Fruit fly (Drosophila melanogaster) whole organism, adult: ENCODE data around the gene CG31948.
A peak's percentile ranks its signal among the peaks of the same experiment; 100 is the strongest.

Experiments used
- CG11617 ChIP-seq: fragments of 200-800 bp; sonication (Bioruptor generic); optimal IDR thresholded peaks from 2 replicates; lab custom pipeline; 2017; ENCODE audit warnings: mild to moderate bottlenecking, missing biosample characterization, missing genetic modification reagents, missing genetic modification characterization
- CG12768 ChIP-seq: fragments of 200-800 bp; sonication (Bioruptor generic); optimal IDR thresholded peaks from 2 replicates; lab custom pipeline; 2017; ENCODE audit warnings: missing biosample characterization, missing genetic modification characterization, mild to moderate bottlenecking, moderate library complexity, missing genetic modification reagents
- CG14711 ChIP-seq: fragments of 200-800 bp; sonication (Bioruptor generic); optimal IDR thresholded peaks from 2 replicates; lab custom pipeline; 2018; ENCODE audit warnings: missing biosample characterization, mild to moderate bottlenecking, missing genetic modification characterization, moderate library complexity
- CG1620 ChIP-seq: fragments of 200-800 bp; sonication (Bioruptor generic); optimal IDR thresholded peaks from 2 replicates; lab custom pipeline; 2016; ENCODE audit warnings: missing biosample characterization, missing genetic modification characterization
- CG33017 ChIP-seq: fragments of 200-800 bp; sonication (Bioruptor generic); optimal IDR thresholded peaks from 2 replicates; lab custom pipeline; 2018; ENCODE audit warnings: missing biosample characterization, mild to moderate bottlenecking, missing genetic modification characterization, moderate library complexity
- CG5204 ChIP-seq: fragments of 200-800 bp; sonication (Bioruptor generic); optimal IDR thresholded peaks from 2 replicates; lab custom pipeline; 2016; ENCODE audit warnings: missing biosample characterization, missing genetic modification characterization
- CG7045 ChIP-seq: fragments of 200-800 bp; sonication (Bioruptor generic); optimal IDR thresholded peaks from 2 replicates; lab custom pipeline; 2017; ENCODE audit warnings: missing biosample characterization, mild to moderate bottlenecking, missing genetic modification characterization
- CG7101 ChIP-seq: fragments of 200-800 bp; sonication (Bioruptor generic); optimal IDR thresholded peaks from 2 replicates; lab custom pipeline; 2018; ENCODE audit warnings: missing biosample characterization, mild to moderate bottlenecking, missing genetic modification characterization, moderate library complexity
- Clk ChIP-seq: fragments of 200-800 bp; sonication (Bioruptor generic); optimal IDR thresholded peaks from 2 replicates; lab custom pipeline; 2017; ENCODE audit warnings: missing biosample characterization, missing genetic modification characterization
- Crg-1 ChIP-seq: fragments of 200-800 bp; sonication (Bioruptor generic); optimal IDR thresholded peaks from 2 replicates; lab custom pipeline; 2016; ENCODE audit warnings: missing biosample characterization, missing genetic modification characterization
- Hr96 ChIP-seq: fragments of 200-800 bp; sonication (Bioruptor generic); optimal IDR thresholded peaks from 2 replicates; lab custom pipeline; 2016; ENCODE audit warnings: missing biosample characterization, missing genetic modification characterization
- Mnt ChIP-seq: fragments of 200-800 bp; sonication (Bioruptor generic); optimal IDR thresholded peaks from 2 replicates; lab custom pipeline; 2016; ENCODE audit warnings: missing biosample characterization, mild to moderate bottlenecking, missing genetic modification characterization
- bab1 ChIP-seq: fragments of 200-800 bp; sonication (Bioruptor generic); optimal IDR thresholded peaks from 3 replicates; lab custom pipeline; 2019; ENCODE audit warnings: missing biosample characterization, mild to moderate bottlenecking, missing genetic modification characterization, moderate library complexity
- cic ChIP-seq: fragments of 200-800 bp; sonication (Bioruptor generic); optimal IDR thresholded peaks from 2 replicates; lab custom pipeline; 2017; ENCODE audit warnings: missing biosample characterization, mild to moderate bottlenecking, missing genetic modification characterization, moderate library complexity
- cnc ChIP-seq, 2 experiments: fragments of >200 bp; optimal IDR thresholded peaks; 2 replicates each; lab custom pipeline; 2017
- kay ChIP-seq: fragments of 200-800 bp; sonication (Bioruptor generic); peaks from one replicate; lab custom pipeline; 2016; ENCODE audit warnings: missing biosample characterization, missing genetic modification characterization, borderline replicate concordance
- ovo ChIP-seq: fragments of 200-800 bp; sonication (Bioruptor generic); optimal IDR thresholded peaks from 2 replicates; lab custom pipeline; 2016; ENCODE audit warnings: missing biosample characterization, missing genetic modification characterization
- pad ChIP-seq: fragments of 200-800 bp; sonication (Bioruptor generic); optimal IDR thresholded peaks from 3 replicates; lab custom pipeline; 2017; ENCODE audit warnings: missing biosample characterization, missing genetic modification characterization, mild to moderate bottlenecking, moderate library complexity, missing genetic modification reagents
- tj ChIP-seq: fragments of 200-800 bp; sonication (Bioruptor generic); optimal IDR thresholded peaks from 3 replicates; lab custom pipeline; 2017; ENCODE audit warnings: missing biosample characterization, mild to moderate bottlenecking, missing genetic modification characterization, moderate library complexity
- toe ChIP-seq: fragments of 200-800 bp; sonication (Bioruptor generic); optimal IDR thresholded peaks from 2 replicates; lab custom pipeline; 2016; ENCODE audit warnings: missing biosample characterization, missing genetic modification characterization

The CG31948 gene

dm6 chr2L:2416620-2417019, at the start of gene CG31948:
Gene CG31948, minus strand, starts transcription at chr2L:2416720.
- TF ChIP-seq Clk = no peak
- no peak for TF ChIP-seq Hr96 (GFP tag; lab: Kevin White, UChicago)
- no peak for TF ChIP-seq cnc (optimal IDR thresholded peaks at IDR 0.05; lab: Kevin White, UChicago)
- no peak for TF ChIP-seq kay (GFP tag; lab: Kevin White, UChicago)
- TF ChIP-seq pad (GFP tag; lab: Kevin White, UChicago) = no peak
- TF ChIP-seq bab1 (GFP tag; lab: Kevin White, UChicago) = no peak
- no peak for TF ChIP-seq ovo (GFP tag; lab: Kevin White, UChicago)

dm6 chr2L:2462306-2462844, 45.9 kb upstream of the CG31948 start:
- peak; percentile 72 for TF ChIP-seq tj (GFP tag; lab: Kevin White, UChicago)
- TF ChIP-seq CG12768 (GFP tag; lab: Kevin White, UChicago) = no peak
- TF ChIP-seq CG14711 (tag; lab: Kevin White, UChicago) = no peak

dm6 chr2L:2461322-2461999, 44.9 kb upstream of the CG31948 start:
- TF ChIP-seq CG33017 (tag; lab: Kevin White, UChicago) = no peak
- TF ChIP-seq Mnt (GFP tag; lab: Kevin White, UChicago) = no peak
- no peak for TF ChIP-seq tj (GFP tag; lab: Kevin White, UChicago)
- TF ChIP-seq Crg-1 = no peak
- no peak for TF ChIP-seq CG7101 (tag; lab: Kevin White, UChicago)
- no peak for TF ChIP-seq CG12768 (GFP tag; lab: Kevin White, UChicago)
- no peak for TF ChIP-seq ovo (GFP tag; lab: Kevin White, UChicago)
- TF ChIP-seq Clk = no peak
- TF ChIP-seq cic (GFP tag; lab: Kevin White, UChicago) = no peak
- TF ChIP-seq toe = no peak
- TF ChIP-seq bab1 (GFP tag; lab: Kevin White, UChicago) = no peak
- TF ChIP-seq CG5204 (GFP tag; lab: Kevin White, UChicago) = no peak

dm6 chr2L:2459238-2459637, 42.7 kb upstream of the CG31948 start:
- TF ChIP-seq CG33017 (tag; lab: Kevin White, UChicago) (no peak), toe (no peak)

- no peak for TF ChIP-seq CG5204 (GFP tag; lab: Kevin White, UChicago)
- TF ChIP-seq Crg-1 = no peak
- TF ChIP-seq bab1 (GFP tag; lab: Kevin White, UChicago) = no peak
- TF ChIP-seq CG11617 = no peak
- TF ChIP-seq CG14711 (tag; lab: Kevin White, UChicago) = no peak
- no peak for TF ChIP-seq cic (GFP tag; lab: Kevin White, UChicago)
- no peak for TF ChIP-seq CG7101 (tag; lab: Kevin White, UChicago)
- no peak for TF ChIP-seq CG1620 (GFP tag; lab: Kevin White, UChicago)
- no peak for TF ChIP-seq Hr96 (GFP tag; lab: Kevin White, UChicago)
- TF ChIP-seq CG7045 (GFP tag; lab: Kevin White, UChicago) = no peak
- no peak for TF ChIP-seq pad (GFP tag; lab: Kevin White, UChicago)
- TF ChIP-seq CG33017 (tag; lab: Kevin White, UChicago) = no peak
- TF ChIP-seq Mnt (GFP tag; lab: Kevin White, UChicago) = no peak
- TF ChIP-seq Clk = no peak
- TF ChIP-seq kay (GFP tag; lab: Kevin White, UChicago) = no peak
These were observed 40.2 kb upstream of the CG31948 start for dm6 chr2L:2456516-2457392.

dm6 chr2L:2454644-2455043, 38.1 kb upstream of the CG31948 start:
- no peak for TF ChIP-seq Mnt (GFP tag; lab: Kevin White, UChicago)
- no peak for TF ChIP-seq CG14711 (tag; lab: Kevin White, UChicago)
- TF ChIP-seq Crg-1 = no peak
- no peak for TF ChIP-seq cnc (optimal IDR thresholded peaks at IDR 0.05; lab: Kevin White, UChicago)
- TF ChIP-seq ovo (GFP tag; lab: Kevin White, UChicago) = no peak
- TF ChIP-seq kay (GFP tag; lab: Kevin White, UChicago) = no peak
- TF ChIP-seq CG12768 (GFP tag; lab: Kevin White, UChicago) = no peak
- TF ChIP-seq CG33017 (tag; lab: Kevin White, UChicago) = no peak
- TF ChIP-seq Hr96 (GFP tag; lab: Kevin White, UChicago) = no peak
- TF ChIP-seq Clk = no peak
- no peak for TF ChIP-seq CG1620 (GFP tag; lab: Kevin White, UChicago)
- TF ChIP-seq CG11617 = no peak
- TF ChIP-seq bab1 (GFP tag; lab: Kevin White, UChicago) = no peak
- no peak for TF ChIP-seq toe
- TF ChIP-seq cic (GFP tag; lab: Kevin White, UChicago) = no peak
- TF ChIP-seq CG7101 (tag; lab: Kevin White, UChicago) = no peak
